Worm (Caenorhabditis elegans) whole organism, late embryonic: ENCODE data around the gene cpt-3.
A peak's percentile ranks its signal among the peaks of the same experiment; 100 is the strongest.

Experiments used
- C08G9.2 ChIP-seq: sonication (generic microtip); optimal IDR thresholded peaks from 2 replicates; lab custom pipeline; 2016; ENCODE audit warnings: mild to moderate bottlenecking, missing genetic modification characterization, moderate library complexity, missing compliant biosample characterization
- K02D7.2 ChIP-seq: sonication (generic microtip); optimal IDR thresholded peaks from 2 replicates; lab custom pipeline; 2017; ENCODE audit warnings: mild to moderate bottlenecking, missing genetic modification characterization, missing compliant biosample characterization
- Y22D7AL.16 ChIP-seq: sonication (generic microtip); optimal IDR thresholded peaks from 2 replicates; lab custom pipeline; 2016; ENCODE audit warnings: missing genetic modification characterization, missing compliant biosample characterization
- ama-1 ChIP-seq: fragments of 150-350 bp; optimal IDR thresholded peaks from 2 replicates; lab custom pipeline; 2014
- ceh-14 ChIP-seq: sonication (generic microtip); optimal IDR thresholded peaks from 2 replicates; lab custom pipeline; 2016; ENCODE audit warnings: missing genotype, missing genetic modification characterization, missing compliant biosample characterization
- ceh-18 ChIP-seq: sonication (generic microtip); optimal IDR thresholded peaks from 2 replicates; lab custom pipeline; 2016; ENCODE audit warnings: missing genetic modification characterization, missing compliant biosample characterization
- ceh-22 ChIP-seq: sonication (generic microtip); optimal IDR thresholded peaks from 2 replicates; lab custom pipeline; 2017; ENCODE audit warnings: missing biosample characterization, missing genetic modification characterization
- ceh-24 ChIP-seq: sonication (generic microtip); optimal IDR thresholded peaks from 2 replicates; lab custom pipeline; 2016; ENCODE audit warnings: mild to moderate bottlenecking, missing genetic modification characterization, missing compliant biosample characterization
- ceh-31 ChIP-seq: sonication (generic microtip); optimal IDR thresholded peaks from 2 replicates; lab custom pipeline; 2016; ENCODE audit warnings: missing genetic modification characterization, missing compliant biosample characterization
- ceh-34 ChIP-seq: sonication (generic microtip); optimal IDR thresholded peaks from 2 replicates; lab custom pipeline; 2016; ENCODE audit warnings: mild to moderate bottlenecking, missing genetic modification characterization, missing compliant biosample characterization
- ceh-48 ChIP-seq: sonication (generic microtip); optimal IDR thresholded peaks from 2 replicates; lab custom pipeline; 2016; ENCODE audit warnings: missing genetic modification characterization, inconsistent platforms, missing compliant biosample characterization
- ceh-6 ChIP-seq: fragments of 200-800 bp; sonication (Bioruptor generic); optimal IDR thresholded peaks from 2 replicates; lab custom pipeline; 2018; ENCODE audit warnings: mild to moderate bottlenecking, missing genetic modification characterization, missing compliant biosample characterization
- dmd-4 ChIP-seq: sonication (generic microtip); optimal IDR thresholded peaks from 2 replicates; lab custom pipeline; 2016; ENCODE audit warnings: borderline replicate concordance, missing genetic modification characterization, missing compliant biosample characterization
- dve-1 ChIP-seq: sonication (generic microtip); optimal IDR thresholded peaks from 2 replicates; lab custom pipeline; 2017; ENCODE audit warnings: antibody characterized with exemption, mild to moderate bottlenecking, missing genetic modification characterization, missing compliant biosample characterization
- elt-2 ChIP-seq: sonication (generic microtip); optimal IDR thresholded peaks from 2 replicates; lab custom pipeline; 2016; ENCODE audit warnings: missing genetic modification reagents, missing genetic modification characterization, missing compliant biosample characterization
- ets-4 ChIP-seq: sonication (generic microtip); optimal IDR thresholded peaks from 2 replicates; lab custom pipeline; 2016; ENCODE audit warnings: missing genetic modification characterization, missing compliant biosample characterization
- fax-1 ChIP-seq: sonication (generic microtip); optimal IDR thresholded peaks from 2 replicates; lab custom pipeline; 2016; ENCODE audit warnings: missing genotype, missing genetic modification characterization, missing compliant biosample characterization
- gmeb-2 ChIP-seq: sonication (generic microtip); optimal IDR thresholded peaks from 2 replicates; lab custom pipeline; 2016; ENCODE audit warnings: missing genetic modification characterization, inconsistent platforms, missing compliant biosample characterization
- hlh-6 ChIP-seq: sonication (generic microtip); optimal IDR thresholded peaks from 2 replicates; lab custom pipeline; 2016; ENCODE audit warnings: missing genotype, missing genetic modification characterization, missing compliant biosample characterization
- hlh-8 ChIP-seq: sonication (generic microtip); optimal IDR thresholded peaks from 2 replicates; lab custom pipeline; 2016; ENCODE audit warnings: missing genotype, missing genetic modification characterization, missing compliant biosample characterization
- lim-6 ChIP-seq: sonication (generic microtip); optimal IDR thresholded peaks from 2 replicates; lab custom pipeline; 2016; ENCODE audit warnings: missing genetic modification characterization, missing compliant biosample characterization
- lin-11 ChIP-seq: fragments of 200-800 bp; sonication (Bioruptor generic); optimal IDR thresholded peaks from 2 replicates; lab custom pipeline; 2018; ENCODE audit warnings: mild to moderate bottlenecking, missing genetic modification characterization, missing compliant biosample characterization
- madf-2 ChIP-seq: sonication (generic microtip); optimal IDR thresholded peaks from 2 replicates; lab custom pipeline; 2017; ENCODE audit warnings: missing genetic modification characterization, missing compliant biosample characterization
- mec-3 ChIP-seq: sonication (generic microtip); optimal IDR thresholded peaks from 2 replicates; lab custom pipeline; 2016; ENCODE audit warnings: borderline replicate concordance, missing genetic modification characterization, missing compliant biosample characterization
- nfya-1 ChIP-seq: sonication (generic microtip); optimal IDR thresholded peaks from 2 replicates; lab custom pipeline; 2017; ENCODE audit warnings: missing genetic modification characterization, mild to moderate bottlenecking, missing compliant biosample characterization, antibody characterized with exemption, moderate library complexity
- nhr-232 ChIP-seq: sonication (generic microtip); optimal IDR thresholded peaks from 2 replicates; lab custom pipeline; 2016; ENCODE audit warnings: missing genetic modification characterization, missing compliant biosample characterization
- npax-4 ChIP-seq: sonication (generic microtip); optimal IDR thresholded peaks from 2 replicates; lab custom pipeline; 2016; ENCODE audit warnings: missing genetic modification characterization, missing compliant biosample characterization
- odd-2 ChIP-seq: sonication (generic microtip); optimal IDR thresholded peaks from 2 replicates; lab custom pipeline; 2017; ENCODE audit warnings: antibody characterized with exemption, mild to moderate bottlenecking, missing genetic modification characterization, missing compliant biosample characterization
- pag-3 ChIP-seq: sonication (generic microtip); optimal IDR thresholded peaks from 2 replicates; lab custom pipeline; 2016; ENCODE audit warnings: missing compliant biosample characterization, missing genetic modification characterization, borderline replicate concordance
- pat-9 ChIP-seq: fragments of 200-800 bp; sonication (Bioruptor generic); optimal IDR thresholded peaks from 2 replicates; lab custom pipeline; 2018; ENCODE audit warnings: mild to moderate bottlenecking, missing genetic modification characterization, moderate library complexity, missing compliant biosample characterization
- pax-1 ChIP-seq: fragments of 150-350 bp; optimal IDR thresholded peaks from 2 replicates; lab custom pipeline; 2014; ENCODE audit warnings: missing biosample characterization, missing genetic modification characterization
- pha-2 ChIP-seq: sonication (generic microtip); optimal IDR thresholded peaks from 2 replicates; lab custom pipeline; 2017; ENCODE audit warnings: mild to moderate bottlenecking, missing genetic modification characterization, missing compliant biosample characterization
- rnt-1 ChIP-seq: sonication (generic microtip); optimal IDR thresholded peaks from 2 replicates; lab custom pipeline; 2016; ENCODE audit warnings: missing genetic modification characterization, missing compliant biosample characterization
- sox-2 ChIP-seq: fragments of 200-800 bp; sonication (Bioruptor generic); IDR thresholded peaks from 2 replicates; pipeline ENCODE4 v1.3.6; 2022; ENCODE audit warnings: missing genetic modification reagents, missing genetic modification characterization, missing compliant biosample characterization
- sox-4 ChIP-seq: sonication (generic microtip); optimal IDR thresholded peaks from 2 replicates; lab custom pipeline; 2017; ENCODE audit warnings: mild to moderate bottlenecking, missing genetic modification characterization, inconsistent platforms, missing compliant biosample characterization
- tbx-2 ChIP-seq: sonication (generic microtip); optimal IDR thresholded peaks from 2 replicates; lab custom pipeline; 2016; ENCODE audit warnings: missing genetic modification characterization, missing compliant biosample characterization
- tbx-7 ChIP-seq: sonication (generic microtip); optimal IDR thresholded peaks from 2 replicates; lab custom pipeline; 2016; ENCODE audit warnings: missing genotype, missing genetic modification characterization, missing compliant biosample characterization
- ttx-3 ChIP-seq: sonication (generic microtip); optimal IDR thresholded peaks from 2 replicates; lab custom pipeline; 2016; ENCODE audit warnings: missing genetic modification reagents, missing genetic modification characterization, missing compliant biosample characterization
- unc-3 ChIP-seq, 2 experiments: fragments of 200-800 bp in 1 of 2; sonication (Bioruptor generic) in 1 of 2; sonication (generic microtip) in 1 of 2; conservative IDR thresholded peaks in 1 of 2; optimal IDR thresholded peaks in 1 of 2; 2 replicates each; pipeline versions ENCODE4 v1.3.6 to Lab custom; 2016 to 2022; ENCODE audit warnings: missing compliant biosample characterization in 2 of 2, missing genetic modification characterization in 2 of 2, missing genetic modification reagents in 1 of 2
- unc-55 ChIP-seq: sonication (generic microtip); optimal IDR thresholded peaks from 2 replicates; lab custom pipeline; 2017; ENCODE audit warnings: missing biosample characterization, missing genetic modification reagents, missing genetic modification characterization
- zip-5 ChIP-seq: sonication (generic microtip); optimal IDR thresholded peaks from 2 replicates; lab custom pipeline; 2016; ENCODE audit warnings: missing genetic modification characterization, missing compliant biosample characterization

The cpt-3 gene

ce11 chrIII:2060068-2060467 lies 22.6 kb upstream of the cpt-3 start:
- TF ChIP-seq unc-3 (GFP tag; conservative IDR thresholded peaks at IDR 0.05; lab: Robert Waterston, UW) (no peak), unc-3 (tag; optimal IDR thresholded peaks at IDR 0.05; lab: Kevin White, UChicago) (no peak), dve-1 (peak; percentile 87)

ce11 chrIII:2060857-2061256 lies 21.8 kb upstream of the cpt-3 start, which contains the start of gene ins-16:
ins-16 (minus strand) TSS chrIII:2060957.
- no peak for TF ChIP-seq nfya-1 (tag; lab: Kevin White, UChicago)
- TF ChIP-seq elt-2 (tag; lab: Kevin White, UChicago) = no peak
- TF ChIP-seq ama-1 = no peak
- TF ChIP-seq mec-3 (tag; lab: Kevin White, UChicago) = no peak
- no peak for TF ChIP-seq ceh-6 (GFP tag; lab: Kevin White, UChicago)
- TF ChIP-seq sox-2 (GFP tag; lab: Robert Waterston, UW) = no peak
- TF ChIP-seq tbx-7 (tag; lab: Kevin White, UChicago) = no peak
- no peak for TF ChIP-seq nhr-232 (tag; lab: Kevin White, UChicago)
- no peak for TF ChIP-seq dve-1
- TF ChIP-seq hlh-8 = no peak
- no peak for TF ChIP-seq ceh-22 (tag; lab: Kevin White, UChicago)
- TF ChIP-seq rnt-1 (tag; lab: Kevin White, UChicago) = no peak
- no peak for TF ChIP-seq pag-3 (tag; lab: Kevin White, UChicago)
- no peak for TF ChIP-seq tbx-2 (tag; lab: Kevin White, UChicago)
- TF ChIP-seq Y22D7AL.16 (tag; lab: Kevin White, UChicago) = no peak
- no peak for TF ChIP-seq pax-1 (tag; lab: Kevin White, UChicago)
- no peak for TF ChIP-seq ceh-18 (tag; lab: Kevin White, UChicago)
- TF ChIP-seq madf-2 (tag; lab: Kevin White, UChicago) = no peak

- TF ChIP-seq mec-3 (tag; lab: Kevin White, UChicago) (no peak), gmeb-2 (tag; lab: Kevin White, UChicago) (no peak), ceh-31 (tag; lab: Kevin White, UChicago) (no peak), C08G9.2 (no peak), fax-1 (tag; lab: Kevin White, UChicago) (no peak), ceh-14 (tag; lab: Kevin White, UChicago) (no peak), lim-6 (tag; lab: Kevin White, UChicago) (no peak), odd-2 (tag; lab: Kevin White, UChicago) (no peak), sox-4 (no peak), hlh-6 (tag; lab: Kevin White, UChicago) (no peak), K02D7.2 (no peak)
- TF ChIP-seq, all 69 proteins: peak for 0
These were observed 14.4 kb upstream of the cpt-3 start, which contains the start of gene Y39A3A.3 for ce11 chrIII:2068248-2068647. Y39A3A.3 (minus strand) TSS chrIII:2068348.

- TF ChIP-seq pha-2 = no peak
- no peak for TF ChIP-seq ttx-3 (tag; lab: Kevin White, UChicago)
- TF ChIP-seq elt-2 (tag; lab: Kevin White, UChicago) = no peak
- no peak for TF ChIP-seq pat-9 (tag; lab: Kevin White, UChicago)
- no peak for TF ChIP-seq unc-55
These were observed 6.0 kb upstream of the cpt-3 start, which contains the start of gene Y39A3A.4 for ce11 chrIII:2076546-2077134. Y39A3A.4 (minus strand) TSS chrIII:2076596.

- no peak for TF ChIP-seq hlh-6 (tag; lab: Kevin White, UChicago)
- TF ChIP-seq unc-3 (GFP tag; conservative IDR thresholded peaks at IDR 0.05; lab: Robert Waterston, UW) = no peak
- TF ChIP-seq unc-3 (tag; optimal IDR thresholded peaks at IDR 0.05; lab: Kevin White, UChicago) = no peak
- TF ChIP-seq ttx-3 (tag; lab: Kevin White, UChicago) = no peak
- TF ChIP-seq ceh-6 (GFP tag; lab: Kevin White, UChicago) = no peak
- no peak for TF ChIP-seq ceh-48
- no peak for TF ChIP-seq ets-4 (tag; lab: Kevin White, UChicago)
- no peak for TF ChIP-seq rnt-1 (tag; lab: Kevin White, UChicago)
- no peak for TF ChIP-seq ceh-31 (tag; lab: Kevin White, UChicago)
- no peak for TF ChIP-seq ceh-24
- TF ChIP-seq lin-11 (tag; lab: Kevin White, UChicago) = no peak
- TF ChIP-seq zip-5 (tag; lab: Kevin White, UChicago) = no peak
- no peak for TF ChIP-seq dmd-4
- TF ChIP-seq ceh-18 (tag; lab: Kevin White, UChicago) = no peak
- no peak for TF ChIP-seq ceh-34
- no peak for TF ChIP-seq npax-4
- no peak for TF ChIP-seq ceh-22 (tag; lab: Kevin White, UChicago)
- TF ChIP-seq pag-3 (tag; lab: Kevin White, UChicago) = no peak
- no peak for TF ChIP-seq fax-1 (tag; lab: Kevin White, UChicago)
- no peak for TF ChIP-seq tbx-2 (tag; lab: Kevin White, UChicago)
- TF ChIP-seq hlh-8 = no peak
These were observed 2.2 kb downstream of the cpt-3 start for ce11 chrIII:2084829-2085228.
